Worm (Caenorhabditis elegans) whole organism, late embryonic: ENCODE data around the gene F21C10.7.
A peak's percentile ranks its signal among the peaks of the same experiment; 100 is the strongest.

Experiments
- C08G9.2 ChIP-seq: sonication (generic microtip); optimal IDR thresholded peaks from 2 replicates; lab custom pipeline; 2016; ENCODE audit warnings: mild to moderate bottlenecking, missing genetic modification characterization, moderate library complexity, missing compliant biosample characterization
- C38D4.7 ChIP-seq: fragments of 200-800 bp; sonication (Bioruptor generic); optimal IDR thresholded peaks from 2 replicates; lab custom pipeline; 2018; ENCODE audit warnings: mild to moderate bottlenecking, missing genetic modification characterization, moderate library complexity, missing compliant biosample characterization
- F13H6.1 ChIP-seq: sonication (generic microtip); optimal IDR thresholded peaks from 2 replicates; lab custom pipeline; 2016; ENCODE audit warnings: missing genetic modification characterization, missing compliant biosample characterization
- K09A11.1 ChIP-seq: sonication (generic microtip); optimal IDR thresholded peaks from 2 replicates; lab custom pipeline; 2017; ENCODE audit warnings: antibody characterized with exemption, mild to moderate bottlenecking, missing genetic modification characterization, missing compliant biosample characterization; ENCODE audit not compliant: insufficient read depth
- T23F11.4 ChIP-seq: fragments of 200-800 bp; sonication (Bioruptor generic); optimal IDR thresholded peaks from 2 replicates; lab custom pipeline; 2018; ENCODE audit warnings: mild to moderate bottlenecking, missing genetic modification characterization, missing compliant biosample characterization
- Y22D7AL.16 ChIP-seq: sonication (generic microtip); optimal IDR thresholded peaks from 2 replicates; lab custom pipeline; 2016; ENCODE audit warnings: missing genetic modification characterization, missing compliant biosample characterization
- ahr-1 ChIP-seq: sonication (generic microtip); optimal IDR thresholded peaks from 2 replicates; lab custom pipeline; 2016; ENCODE audit warnings: missing genetic modification characterization, missing compliant biosample characterization
- ceh-14 ChIP-seq: sonication (generic microtip); optimal IDR thresholded peaks from 2 replicates; lab custom pipeline; 2016; ENCODE audit warnings: missing genotype, missing genetic modification characterization, missing compliant biosample characterization
- ceh-18 ChIP-seq: sonication (generic microtip); optimal IDR thresholded peaks from 2 replicates; lab custom pipeline; 2016; ENCODE audit warnings: missing genetic modification characterization, missing compliant biosample characterization
- ceh-22 ChIP-seq: sonication (generic microtip); optimal IDR thresholded peaks from 2 replicates; lab custom pipeline; 2017; ENCODE audit warnings: missing biosample characterization, missing genetic modification characterization
- ceh-45 ChIP-seq: fragments of 200-800 bp; sonication (Bioruptor generic); IDR thresholded peaks from 2 replicates; pipeline ENCODE4 v1.3.6; 2022; ENCODE audit warnings: missing genetic modification reagents, missing genetic modification characterization, missing compliant biosample characterization
- ceh-48 ChIP-seq: sonication (generic microtip); optimal IDR thresholded peaks from 2 replicates; lab custom pipeline; 2016; ENCODE audit warnings: missing genetic modification characterization, inconsistent platforms, missing compliant biosample characterization
- ceh-9 ChIP-seq: sonication (generic microtip); optimal IDR thresholded peaks from 2 replicates; lab custom pipeline; 2016; ENCODE audit warnings: mild to moderate bottlenecking, missing genetic modification characterization, inconsistent platforms, missing compliant biosample characterization
- dve-1 ChIP-seq: sonication (generic microtip); optimal IDR thresholded peaks from 2 replicates; lab custom pipeline; 2017; ENCODE audit warnings: antibody characterized with exemption, mild to moderate bottlenecking, missing genetic modification characterization, missing compliant biosample characterization
- elt-2 ChIP-seq: sonication (generic microtip); optimal IDR thresholded peaks from 2 replicates; lab custom pipeline; 2016; ENCODE audit warnings: missing genetic modification reagents, missing genetic modification characterization, missing compliant biosample characterization
- ets-4 ChIP-seq: sonication (generic microtip); optimal IDR thresholded peaks from 2 replicates; lab custom pipeline; 2016; ENCODE audit warnings: missing genetic modification characterization, missing compliant biosample characterization
- fax-1 ChIP-seq: sonication (generic microtip); optimal IDR thresholded peaks from 2 replicates; lab custom pipeline; 2016; ENCODE audit warnings: missing genotype, missing genetic modification characterization, missing compliant biosample characterization
- gmeb-2 ChIP-seq: sonication (generic microtip); optimal IDR thresholded peaks from 2 replicates; lab custom pipeline; 2016; ENCODE audit warnings: missing genetic modification characterization, inconsistent platforms, missing compliant biosample characterization
- hlh-30 ChIP-seq: sonication (generic microtip); optimal IDR thresholded peaks from 2 replicates; lab custom pipeline; 2017; ENCODE audit warnings: antibody characterized with exemption, missing genetic modification characterization, missing compliant biosample characterization; ENCODE audit not compliant: insufficient read depth
- hlh-6 ChIP-seq: sonication (generic microtip); optimal IDR thresholded peaks from 2 replicates; lab custom pipeline; 2016; ENCODE audit warnings: missing genotype, missing genetic modification characterization, missing compliant biosample characterization
- hlh-8 ChIP-seq: sonication (generic microtip); optimal IDR thresholded peaks from 2 replicates; lab custom pipeline; 2016; ENCODE audit warnings: missing genotype, missing genetic modification characterization, missing compliant biosample characterization
- lim-6 ChIP-seq: sonication (generic microtip); optimal IDR thresholded peaks from 2 replicates; lab custom pipeline; 2016; ENCODE audit warnings: missing genetic modification characterization, missing compliant biosample characterization
- lin-11 ChIP-seq: fragments of 200-800 bp; sonication (Bioruptor generic); optimal IDR thresholded peaks from 2 replicates; lab custom pipeline; 2018; ENCODE audit warnings: mild to moderate bottlenecking, missing genetic modification characterization, missing compliant biosample characterization
- nfya-1 ChIP-seq: sonication (generic microtip); optimal IDR thresholded peaks from 2 replicates; lab custom pipeline; 2017; ENCODE audit warnings: missing genetic modification characterization, mild to moderate bottlenecking, missing compliant biosample characterization, antibody characterized with exemption, moderate library complexity
- nhr-11 ChIP-seq: fragments of 150-350 bp; optimal IDR thresholded peaks from 2 replicates; lab custom pipeline; 2014; ENCODE audit warnings: missing biosample characterization, missing genetic modification characterization
- nhr-232 ChIP-seq: sonication (generic microtip); optimal IDR thresholded peaks from 2 replicates; lab custom pipeline; 2016; ENCODE audit warnings: missing genetic modification characterization, missing compliant biosample characterization
- odd-2 ChIP-seq: sonication (generic microtip); optimal IDR thresholded peaks from 2 replicates; lab custom pipeline; 2017; ENCODE audit warnings: antibody characterized with exemption, mild to moderate bottlenecking, missing genetic modification characterization, missing compliant biosample characterization
- pqm-1 ChIP-seq: sonication (generic microtip); optimal IDR thresholded peaks from 2 replicates; lab custom pipeline; 2016; ENCODE audit warnings: missing genetic modification characterization, missing compliant biosample characterization
- pros-1 ChIP-seq: fragments of 150-350 bp; optimal IDR thresholded peaks from 2 replicates; lab custom pipeline; 2014; ENCODE audit warnings: missing biosample characterization, missing genetic modification reagents, missing genetic modification characterization
- ref-2 ChIP-seq: sonication (generic microtip); optimal IDR thresholded peaks from 2 replicates; lab custom pipeline; 2016; ENCODE audit warnings: missing genetic modification characterization, missing compliant biosample characterization
- rnt-1 ChIP-seq: sonication (generic microtip); optimal IDR thresholded peaks from 2 replicates; lab custom pipeline; 2016; ENCODE audit warnings: missing genetic modification characterization, missing compliant biosample characterization
- sox-2 ChIP-seq: fragments of 200-800 bp; sonication (Bioruptor generic); IDR thresholded peaks from 2 replicates; pipeline ENCODE4 v1.3.6; 2022; ENCODE audit warnings: missing genetic modification reagents, missing genetic modification characterization, missing compliant biosample characterization
- syd-9 ChIP-seq: sonication (generic microtip); optimal IDR thresholded peaks from 2 replicates; lab custom pipeline; 2016; ENCODE audit warnings: mild to moderate bottlenecking, missing genetic modification characterization, moderate library complexity, missing compliant biosample characterization
- tbx-7 ChIP-seq: sonication (generic microtip); optimal IDR thresholded peaks from 2 replicates; lab custom pipeline; 2016; ENCODE audit warnings: missing genotype, missing genetic modification characterization, missing compliant biosample characterization
- ttx-3 ChIP-seq: sonication (generic microtip); optimal IDR thresholded peaks from 2 replicates; lab custom pipeline; 2016; ENCODE audit warnings: missing genetic modification reagents, missing genetic modification characterization, missing compliant biosample characterization
- unc-3 ChIP-seq, 2 experiments: fragments of 200-800 bp in 1 of 2; sonication (Bioruptor generic) in 1 of 2; sonication (generic microtip) in 1 of 2; conservative IDR thresholded peaks in 1 of 2; optimal IDR thresholded peaks in 1 of 2; 2 replicates each; pipeline versions ENCODE4 v1.3.6 to Lab custom; 2016 to 2022; ENCODE audit warnings: missing compliant biosample characterization in 2 of 2, missing genetic modification characterization in 2 of 2, missing genetic modification reagents in 1 of 2
- unc-42 ChIP-seq: sonication (generic microtip); optimal IDR thresholded peaks from 2 replicates; lab custom pipeline; 2016; ENCODE audit warnings: missing genotype, missing genetic modification characterization, missing compliant biosample characterization
- zip-5 ChIP-seq: sonication (generic microtip); optimal IDR thresholded peaks from 2 replicates; lab custom pipeline; 2016; ENCODE audit warnings: missing genetic modification characterization, missing compliant biosample characterization

Gene F21C10.7

DNA sequence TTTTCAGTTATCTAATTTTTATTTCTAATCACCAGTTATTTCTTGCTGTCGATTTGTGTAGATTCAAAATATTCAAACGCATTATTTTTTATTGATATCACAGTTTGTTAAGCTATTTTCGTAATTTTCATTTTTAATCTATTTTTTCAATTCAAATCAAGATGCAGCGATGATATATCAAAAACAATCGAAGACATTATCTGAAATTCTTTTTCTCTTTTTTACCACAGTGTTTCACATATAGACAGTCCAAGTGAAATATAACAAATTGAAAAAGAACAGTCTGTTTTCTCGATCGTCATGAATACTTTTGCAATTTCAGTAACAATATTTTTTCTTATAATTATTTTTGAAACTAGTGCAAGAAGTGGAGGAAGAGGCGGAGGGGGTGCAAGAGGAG lies 12.8 kb downstream of the F21C10.7 start, which contains the start of gene F21C10.5:
F21C10.5 (plus strand) TSS at position 301 of the 400 bp plus-strand sequence.
- TF ChIP-seq elt-2 (tag; lab: Kevin White, UChicago) (no peak), ceh-48 (tag; lab: Kevin White, UChicago) (no peak), ceh-14 (no peak), ets-4 (tag; lab: Kevin White, UChicago) (no peak), hlh-6 (tag; lab: Kevin White, UChicago) (no peak), ceh-18 (tag; lab: Kevin White, UChicago) (no peak), K09A11.1 (tag; lab: Kevin White, UChicago) (no peak), F13H6.1 (tag; lab: Kevin White, UChicago) (no peak)

DNA sequence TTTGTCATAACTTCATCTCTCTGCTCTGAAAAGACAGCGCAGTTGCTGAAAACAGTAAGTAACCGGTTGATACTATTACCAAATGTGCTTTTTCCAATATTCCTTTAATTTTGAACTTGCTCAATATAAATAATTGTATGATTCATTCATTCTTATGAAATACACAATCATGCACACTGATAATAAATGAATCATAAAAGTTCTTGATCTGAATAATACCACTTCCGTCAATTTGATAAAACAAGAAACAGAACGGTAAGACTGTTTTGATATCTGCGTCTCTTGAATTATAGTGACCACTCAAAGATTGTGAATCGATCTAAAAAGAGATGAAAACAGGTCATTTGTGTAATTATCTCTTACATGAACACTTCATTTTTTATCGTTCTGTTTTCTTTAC lies 13.7 kb downstream of the F21C10.7 start, which contains the start of gene F21C10.4:
F21C10.4 (plus strand) TSS at position 301 of the 400 bp plus-strand sequence.
- TF ChIP-seq zip-5 (no peak), nhr-11 (no peak), ref-2 (no peak)

DNA sequence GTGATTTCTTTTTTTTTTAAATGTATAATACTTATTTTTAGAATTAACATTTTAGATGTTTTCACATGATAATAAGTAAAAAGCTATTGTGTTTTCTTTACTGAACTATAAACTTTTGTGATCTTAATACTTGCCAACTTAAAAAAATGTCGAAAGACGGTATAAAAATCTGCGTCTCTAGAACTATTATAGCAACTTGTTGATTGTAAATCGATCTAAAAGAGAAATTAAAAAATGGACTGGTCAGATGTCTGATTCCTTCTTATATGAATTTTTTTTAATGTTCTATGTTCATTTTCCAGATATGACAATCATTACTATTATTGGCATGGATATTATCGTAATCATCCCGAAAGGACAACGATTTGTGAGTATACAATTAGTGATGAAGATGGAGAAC lies 15.2 kb downstream of the F21C10.7 start, which contains the start of gene F21C10.3:
F21C10.3 (plus strand) TSS at position 301 of the 400 bp plus-strand sequence.
- TF ChIP-seq dve-1 (tag; lab: Kevin White, UChicago) (no peak), zip-5 (no peak), odd-2 (no peak), unc-3 (GFP tag; conservative IDR thresholded peaks at IDR 0.05; lab: Robert Waterston, UW) (no peak), unc-3 (tag; optimal IDR thresholded peaks at IDR 0.05; lab: Kevin White, UChicago) (no peak)

DNA sequence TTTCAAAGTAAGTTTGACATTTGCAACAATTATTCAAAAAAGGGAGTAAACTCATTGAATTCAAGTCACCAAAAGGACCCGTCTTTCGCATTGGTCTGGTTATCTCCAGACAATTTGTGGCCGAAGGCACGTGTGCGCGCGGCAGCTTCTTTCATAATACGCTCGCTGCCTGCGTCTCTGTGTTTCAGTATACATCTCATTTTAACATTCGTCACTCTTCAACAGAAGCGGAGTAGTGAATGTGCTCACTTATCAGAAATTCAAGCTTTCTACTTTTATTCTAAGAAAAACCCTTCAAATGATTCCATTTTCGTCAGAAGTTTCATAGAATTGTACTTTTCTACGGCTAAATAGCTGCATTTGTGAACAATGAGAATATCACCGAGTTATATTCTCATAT lies 16.0 kb downstream of the F21C10.7 start:
- TF ChIP-seq unc-42 (tag; lab: Kevin White, UChicago) (peak; percentile 40), hlh-30 (peak; percentile 27), ref-2 (no peak)
- TF ChIP-seq, all 69 proteins: peak for 2

DNA sequence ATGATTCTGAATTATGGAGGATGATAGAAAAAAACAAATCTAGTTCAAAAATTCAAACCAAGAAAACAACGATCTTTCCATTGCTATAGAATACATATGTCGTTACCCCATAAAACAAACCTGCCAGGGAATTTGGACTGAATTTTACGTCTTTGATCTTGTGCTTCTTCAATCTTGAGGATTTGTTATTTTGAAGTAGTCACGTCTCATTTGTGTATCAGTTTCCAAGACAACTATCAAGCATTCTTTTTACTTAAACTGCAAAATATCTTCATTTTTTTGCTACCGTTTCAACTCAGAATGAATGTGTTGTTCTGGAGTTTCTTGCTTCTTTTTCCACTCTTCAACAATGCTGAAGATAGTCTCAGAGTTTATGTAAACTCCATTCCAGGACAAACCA lies 18.2 kb downstream of the F21C10.7 start, which contains the start of gene F21C10.19:
F21C10.19 (plus strand) TSS at position 301 of the 400 bp plus-strand sequence.
- TF ChIP-seq ceh-9 (tag; lab: Kevin White, UChicago) (no peak), Y22D7AL.16 (tag; lab: Kevin White, UChicago) (no peak), gmeb-2 (tag; lab: Kevin White, UChicago) (no peak), zip-5 (no peak), nfya-1 (tag; lab: Kevin White, UChicago) (no peak), pqm-1 (tag; lab: Kevin White, UChicago) (no peak), C08G9.2 (no peak), syd-9 (no peak), hlh-8 (tag; lab: Kevin White, UChicago) (no peak), lim-6 (tag; lab: Kevin White, UChicago) (no peak), lin-11 (tag; lab: Kevin White, UChicago) (no peak)

DNA sequence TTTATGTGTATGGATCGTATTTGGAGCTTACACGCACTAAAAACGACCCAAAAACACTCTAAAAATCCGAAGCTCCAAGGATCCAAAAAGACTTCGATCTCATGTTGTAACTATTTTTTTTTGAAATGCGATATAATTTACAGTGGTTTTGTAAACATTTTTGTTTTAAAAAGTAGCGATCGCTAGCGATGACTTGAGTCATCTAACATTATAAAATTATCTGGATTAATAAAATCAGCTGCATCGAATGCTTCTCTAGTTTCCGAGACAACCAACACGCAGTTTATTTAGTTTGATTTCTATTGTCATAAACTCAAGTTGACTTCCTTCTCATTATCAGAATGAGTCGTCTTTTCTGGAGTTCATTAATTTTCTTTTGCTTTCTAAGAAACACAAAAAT lies 19.5 kb downstream of the F21C10.7 start, which contains the start of gene F21C10.1:
F21C10.1 (plus strand) TSS at position 301 of the 400 bp plus-strand sequence.
- no peak for TF ChIP-seq T23F11.4 (GFP tag; lab: Kevin White, UChicago)
- no peak for TF ChIP-seq fax-1
- TF ChIP-seq nfya-1 (tag; lab: Kevin White, UChicago), result no peak
- no peak for TF ChIP-seq tbx-7

DNA sequence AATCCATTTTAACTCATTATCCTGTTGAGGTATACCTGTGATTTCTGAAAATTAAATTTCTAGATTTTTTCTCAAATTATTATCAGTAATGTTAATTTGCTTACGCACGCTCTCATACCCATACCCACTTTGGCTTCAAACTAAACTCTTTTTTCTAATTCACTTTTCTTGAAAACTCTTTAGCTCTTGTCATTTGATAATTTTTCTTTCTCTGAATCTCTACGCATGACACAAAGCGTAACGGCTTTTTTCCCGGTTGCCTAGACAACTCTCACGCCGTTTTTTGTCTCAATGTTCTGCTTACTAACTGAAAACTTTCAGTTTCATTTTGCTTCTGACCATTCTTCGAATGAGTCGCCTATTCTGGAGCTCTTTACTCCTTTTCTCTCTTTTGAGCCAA lies 21.4 kb downstream of the F21C10.7 start, which contains the start of gene B0222.1:
B0222.1 (plus strand) TSS at position 306 of the 400 bp plus-strand sequence.
- TF ChIP-seq ahr-1 (tag; lab: Kevin White, UChicago), result no peak
- TF ChIP-seq ceh-45 (GFP tag; lab: Robert Waterston, UW), result no peak
- no peak for TF ChIP-seq ceh-22 (tag; lab: Kevin White, UChicago)
- no peak for TF ChIP-seq ttx-3
- TF ChIP-seq nhr-232 (tag; lab: Kevin White, UChicago), result no peak
- no peak for TF ChIP-seq C08G9.2
- TF ChIP-seq ceh-18 (tag; lab: Kevin White, UChicago), result no peak
- TF ChIP-seq C38D4.7 (GFP tag; lab: Kevin White, UChicago), result no peak
- TF ChIP-seq ets-4 (tag; lab: Kevin White, UChicago), result no peak
- TF ChIP-seq rnt-1 (tag; lab: Kevin White, UChicago), result no peak
- no peak for TF ChIP-seq sox-2 (GFP tag; lab: Robert Waterston, UW)
- no peak for TF ChIP-seq pros-1 (tag; lab: Kevin White, UChicago)
- no peak for TF ChIP-seq lim-6 (tag; lab: Kevin White, UChicago)
- no peak for TF ChIP-seq odd-2
